Fruit fly (Drosophila melanogaster) S2 (cell line): ENCODE results near the gene mthl1.

Experiments used
- CG8478 ChIP-seq: fragments of >200 bp; optimal IDR thresholded peaks from 2 replicates; lab custom pipeline; 2018
- CTCF ChIP-seq, 2 experiments: fragments of >200 bp; optimal IDR thresholded peaks; 2 replicates each; lab custom pipeline; 2018

mthl1 gene

DNA sequence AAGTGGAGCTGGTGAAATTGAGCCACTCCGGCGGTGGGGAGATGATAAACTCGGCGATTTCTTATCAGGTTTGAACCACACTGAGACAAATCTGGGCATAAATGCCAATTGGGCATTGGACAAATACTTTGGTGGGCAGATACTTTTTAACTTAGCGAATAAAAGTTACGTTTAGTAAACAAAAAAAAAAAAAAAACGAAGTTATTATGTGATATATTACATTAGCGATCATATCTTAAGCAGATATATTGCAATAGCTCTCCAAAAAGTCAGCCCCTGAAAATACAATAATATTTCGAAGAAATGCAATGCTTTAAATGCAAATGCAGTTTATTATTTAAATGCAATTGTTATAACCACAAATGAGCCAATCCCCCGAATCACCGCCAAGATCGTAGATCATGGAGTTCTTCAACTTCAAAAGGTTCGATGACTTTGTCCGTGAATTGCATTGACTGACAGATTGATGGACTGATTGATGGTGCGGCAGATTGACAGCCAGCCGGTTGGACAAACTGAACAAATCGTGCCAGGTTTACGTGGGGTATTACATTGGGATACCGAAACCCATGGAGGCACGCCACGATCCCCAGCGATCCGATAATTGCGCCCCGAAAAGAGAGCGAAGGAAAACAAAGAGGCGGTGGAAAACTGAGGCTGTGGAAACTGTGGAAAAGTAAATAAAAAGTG lies 57.3 kb downstream of the mthl1 start:
- no peak for TF ChIP-seq CG8478
- no peak for TF ChIP-seq CTCF (optimal IDR thresholded peaks at IDR 0.05; lab: Kevin White, UChicago)
